Fruit fly (Drosophila melanogaster) whole organism, wandering third instar larva: ENCODE measurements around the gene sdt.

Experiments used
- Dif ChIP-seq: fragments of 200-275, 200-300 bp; sonication (Bioruptor generic); optimal IDR thresholded peaks from 2 replicates; lab custom pipeline; 2018; ENCODE audit warnings: missing biosample characterization, missing genetic modification characterization; ENCODE audit not compliant: partially characterized antibody
- GATAd ChIP-seq: sonication (Bioruptor generic); optimal IDR thresholded peaks from 2 replicates; lab custom pipeline; 2016; ENCODE audit warnings: missing biosample characterization, missing genetic modification characterization
- Myc ChIP-seq: fragments of >200 bp; optimal IDR thresholded peaks from 2 replicates; lab custom pipeline; 2017
- Vsx2 ChIP-seq: fragments of 200-300, 225-300 bp; sonication (Bioruptor generic); optimal IDR thresholded peaks from 2 replicates; lab custom pipeline; 2018; ENCODE audit warnings: missing biosample characterization, missing genetic modification characterization; ENCODE audit not compliant: partially characterized antibody
- brk ChIP-seq: fragments of 200-800 bp; sonication (Bioruptor generic); optimal IDR thresholded peaks from 2 replicates; lab custom pipeline; 2016; ENCODE audit warnings: missing biosample characterization, mild to moderate bottlenecking, missing genetic modification characterization
- dmrt93B ChIP-seq: fragments of 200-800 bp; sonication (Bioruptor generic); optimal IDR thresholded peaks from 2 replicates; lab custom pipeline; 2018; ENCODE audit warnings: missing biosample characterization, mild to moderate bottlenecking, missing genetic modification characterization
- h ChIP-seq: fragments of 200-800 bp; sonication (Bioruptor generic); optimal IDR thresholded peaks from 3 replicates; lab custom pipeline; 2016; ENCODE audit warnings: missing biosample characterization, mild to moderate bottlenecking, missing genetic modification characterization
- jim ChIP-seq: fragments of 175-275, 200-325 bp; sonication (Bioruptor generic); optimal IDR thresholded peaks from 2 replicates; lab custom pipeline; 2016; ENCODE audit warnings: missing biosample characterization, mild to moderate bottlenecking, missing genetic modification characterization
- pan ChIP-seq: fragments of >200 bp; optimal IDR thresholded peaks from 2 replicates; lab custom pipeline; 2017
- psq ChIP-seq: fragments of 200-800 bp; sonication (Bioruptor generic); optimal IDR thresholded peaks from 3 replicates; lab custom pipeline; 2017; ENCODE audit warnings: missing biosample characterization, mild to moderate bottlenecking, missing genetic modification characterization, moderate library complexity
- usp ChIP-seq: fragments of >200 bp; optimal IDR thresholded peaks from 2 replicates; lab custom pipeline; 2017; ENCODE audit warnings: missing biosample characterization, missing genetic modification characterization

- TF ChIP-seq GATAd (GFP tag; lab: Kevin White, UChicago) (no peak), jim (no peak), pan (lab: Kevin White, UChicago) (no peak), usp (GFP tag; lab: Kevin White, UChicago) (no peak), h (GFP tag; lab: Kevin White, UChicago) (no peak), dmrt93B (GFP tag; lab: Kevin White, UChicago) (no peak), Vsx2 (no peak), Dif (no peak), Myc (no peak), psq (GFP tag; lab: Kevin White, UChicago) (no peak), brk (no peak)
These were observed 19.3 kb upstream of the sdt start for dm6 chrX:8158942-8159472.
